Worm (Caenorhabditis elegans) whole organism, L1 larva: ENCODE measurements around the gene srg-65.

Experiments used
- C04F5.9 ChIP-seq: sonication (generic microtip); optimal IDR thresholded peaks from 2 replicates; lab custom pipeline; 2016; ENCODE audit warnings: missing genetic modification characterization, missing compliant biosample characterization
- C16A3.4 ChIP-seq: fragments of 150-350 bp; optimal IDR thresholded peaks from 2 replicates; lab custom pipeline; 2014; ENCODE audit warnings: missing biosample characterization, missing genetic modification characterization
- alr-1 ChIP-seq: fragments of 200-800 bp; sonication (Bioruptor generic); optimal IDR thresholded peaks from 2 replicates; lab custom pipeline; 2018; ENCODE audit warnings: borderline replicate concordance, mild to moderate bottlenecking, missing genetic modification characterization, missing compliant biosample characterization
- ama-1 ChIP-seq: fragments of 150-350 bp; optimal IDR thresholded peaks from 2 replicates; lab custom pipeline; 2014
- ceh-63 ChIP-seq: fragments of 200-800 bp; sonication (Bioruptor generic); optimal IDR thresholded peaks from 2 replicates; lab custom pipeline; 2018; ENCODE audit warnings: mild to moderate bottlenecking, missing genetic modification characterization, missing compliant biosample characterization
- ceh-88 ChIP-seq: fragments of 200-800 bp; sonication (Bioruptor generic); IDR thresholded peaks from 2 replicates; pipeline ENCODE4 v1.3.6; 2022; ENCODE audit warnings: missing genetic modification characterization, missing compliant biosample characterization
- ceh-90 ChIP-seq: sonication (generic microtip); optimal IDR thresholded peaks from 2 replicates; lab custom pipeline; 2016; ENCODE audit warnings: missing genetic modification characterization, missing compliant biosample characterization
- ces-1 ChIP-seq: fragments of 150-350 bp; optimal IDR thresholded peaks from 2 replicates; lab custom pipeline; 2014; ENCODE audit warnings: missing biosample characterization, missing genetic modification reagents, missing genetic modification characterization
- dsc-1 ChIP-seq: sonication (generic microtip); optimal IDR thresholded peaks from 2 replicates; lab custom pipeline; 2016; ENCODE audit warnings: mild to moderate bottlenecking, missing genetic modification characterization, missing compliant biosample characterization
- egl-13 ChIP-seq: sonication (generic microtip); optimal IDR thresholded peaks from 2 replicates; lab custom pipeline; 2016; ENCODE audit warnings: missing genotype, missing genetic modification reagents, missing genetic modification characterization, missing compliant biosample characterization
- elt-3 ChIP-seq, 6 experiments: fragments of 150-350 bp in 1 of 6; sonication (generic microtip); optimal IDR thresholded peaks; 2 replicates each; lab custom pipeline; 2017 to 2018; ENCODE audit warnings: missing biosample characterization in 6 of 6, missing genetic modification characterization in 6 of 6, inconsistent platforms in 1 of 6
- ets-5 ChIP-seq: fragments of 200-800 bp; sonication (Bioruptor generic); IDR thresholded peaks from 2 replicates; pipeline ENCODE4 v1.3.6; 2022; ENCODE audit warnings: missing genetic modification characterization, missing compliant biosample characterization
- fkh-10 ChIP-seq: sonication (generic microtip); optimal IDR thresholded peaks from 2 replicates; lab custom pipeline; 2017; ENCODE audit warnings: missing biosample characterization, missing genetic modification reagents, missing genetic modification characterization
- fkh-4 ChIP-seq: sonication (generic microtip); optimal IDR thresholded peaks from 2 replicates; lab custom pipeline; 2016; ENCODE audit warnings: missing compliant biosample characterization, missing genetic modification characterization, borderline replicate concordance
- fkh-8 ChIP-seq: sonication (generic microtip); optimal IDR thresholded peaks from 2 replicates; lab custom pipeline; 2016; ENCODE audit warnings: mild to moderate bottlenecking, missing genetic modification characterization, missing compliant biosample characterization
- hlh-17 ChIP-seq: fragments of 200-800 bp; sonication (Bioruptor generic); optimal IDR thresholded peaks from 2 replicates; lab custom pipeline; 2018; ENCODE audit warnings: missing genetic modification characterization, mild to moderate bottlenecking, missing compliant biosample characterization, moderate library complexity, borderline replicate concordance
- hlh-4 ChIP-seq: sonication (generic microtip); optimal IDR thresholded peaks from 2 replicates; lab custom pipeline; 2016; ENCODE audit warnings: mild to moderate bottlenecking, missing genetic modification characterization, missing compliant biosample characterization
- isw-1 ChIP-seq: fragments of 200-800 bp; sonication (Bioruptor generic); IDR thresholded peaks from 2 replicates; pipeline ENCODE4 v1.3.6; 2022; ENCODE audit warnings: missing genetic modification characterization, missing compliant biosample characterization
- jun-1 ChIP-seq: fragments of 150-350 bp; optimal IDR thresholded peaks from 2 replicates; lab custom pipeline; 2014; ENCODE audit warnings: missing biosample characterization, missing genetic modification reagents, missing genetic modification characterization
- lin-13 ChIP-seq: fragments of 150-350 bp; optimal IDR thresholded peaks from 2 replicates; lab custom pipeline; 2014; ENCODE audit warnings: missing biosample characterization, missing genetic modification reagents, missing genetic modification characterization
- lin-14 ChIP-seq: fragments of 200-800 bp; sonication (Bioruptor generic); optimal IDR thresholded peaks from 2 replicates; lab custom pipeline; 2018; ENCODE audit warnings: mild to moderate bottlenecking, missing genetic modification characterization, moderate library complexity, missing compliant biosample characterization
- mab-9 ChIP-seq: fragments of 200-800 bp; sonication (Bioruptor generic); IDR thresholded peaks from 2 replicates; pipeline ENCODE4 v1.3.6; 2022; ENCODE audit warnings: missing genetic modification reagents, missing genetic modification characterization, missing compliant biosample characterization
- mef-2 ChIP-seq: fragments of 150-350 bp; optimal IDR thresholded peaks from 2 replicates; lab custom pipeline; 2014; ENCODE audit warnings: missing biosample characterization, missing genetic modification characterization
- nhr-12 ChIP-seq: sonication (generic microtip); optimal IDR thresholded peaks from 2 replicates; lab custom pipeline; 2017; ENCODE audit warnings: missing biosample characterization, missing genetic modification characterization
- nhr-19 ChIP-seq: fragments of 200-800 bp; sonication (Bioruptor generic); conservative IDR thresholded peaks from 2 replicates; pipeline ENCODE4 v1.3.6; 2022; ENCODE audit warnings: missing genetic modification characterization, missing compliant biosample characterization
- nhr-47 ChIP-seq: sonication (generic microtip); optimal IDR thresholded peaks from 2 replicates; lab custom pipeline; 2016; ENCODE audit warnings: mild to moderate bottlenecking, missing genetic modification characterization, moderate library complexity, missing compliant biosample characterization
- nhr-76 ChIP-seq: sonication (generic microtip); optimal IDR thresholded peaks from 2 replicates; lab custom pipeline; 2017; ENCODE audit warnings: missing biosample characterization, missing genetic modification characterization
- nhr-77 ChIP-seq: fragments of 150-350 bp; optimal IDR thresholded peaks from 2 replicates; lab custom pipeline; 2014; ENCODE audit warnings: missing biosample characterization, missing genetic modification characterization
- nhr-84 ChIP-seq: sonication (generic microtip); optimal IDR thresholded peaks from 2 replicates; lab custom pipeline; 2017; ENCODE audit warnings: missing biosample characterization, missing genetic modification characterization
- pqm-1 ChIP-seq: sonication (generic microtip); optimal IDR thresholded peaks from 3 replicates; lab custom pipeline; 2017; ENCODE audit warnings: missing biosample characterization, missing genetic modification characterization
- rnt-1 ChIP-seq: sonication (generic microtip); optimal IDR thresholded peaks from 2 replicates; lab custom pipeline; 2016; ENCODE audit warnings: mild to moderate bottlenecking, missing genetic modification characterization, moderate library complexity, missing compliant biosample characterization
- skn-1 ChIP-seq: fragments of 150-350 bp; optimal IDR thresholded peaks from 2 replicates; lab custom pipeline; 2014; ENCODE audit warnings: missing biosample characterization, missing genetic modification characterization
- snu-23 ChIP-seq: sonication (generic microtip); optimal IDR thresholded peaks from 2 replicates; lab custom pipeline; 2016; ENCODE audit warnings: missing genetic modification characterization, missing compliant biosample characterization
- unc-30 ChIP-seq: sonication (generic microtip); optimal IDR thresholded peaks from 2 replicates; lab custom pipeline; 2017; ENCODE audit warnings: missing biosample characterization, missing genetic modification characterization
- vab-15 ChIP-seq: sonication (generic microtip); optimal IDR thresholded peaks from 2 replicates; lab custom pipeline; 2017; ENCODE audit warnings: missing genotype, mild to moderate bottlenecking, missing genetic modification characterization, missing compliant biosample characterization
- zip-4 ChIP-seq: fragments of 200-800 bp; sonication (Bioruptor generic); optimal IDR thresholded peaks from 2 replicates; lab custom pipeline; 2018; ENCODE audit warnings: mild to moderate bottlenecking, missing genetic modification characterization, moderate library complexity, missing compliant biosample characterization
- ztf-4 ChIP-seq: fragments of 150-350 bp; optimal IDR thresholded peaks from 2 replicates; lab custom pipeline; 2014; ENCODE audit warnings: missing biosample characterization, missing genetic modification characterization

The srg-65 gene

DNA sequence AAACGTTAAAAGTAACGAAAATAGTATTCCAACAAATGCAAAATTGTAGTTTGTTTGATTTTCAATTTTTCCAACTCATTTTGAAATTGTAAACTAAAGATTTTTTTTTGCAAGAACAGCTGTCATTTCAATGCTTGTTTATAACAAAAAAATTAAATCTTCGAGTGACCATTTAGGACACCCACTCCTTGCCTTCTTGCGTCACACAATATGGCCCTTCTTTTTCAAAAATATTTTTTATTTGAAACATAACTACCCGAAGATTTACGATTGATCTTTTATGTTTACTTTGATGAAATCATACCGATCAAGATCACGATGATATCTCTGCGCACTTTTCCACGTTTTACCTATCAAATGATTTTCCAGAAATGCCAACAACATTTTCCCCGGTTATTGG, 25.0 kb downstream of the srg-65 start, which contains the start of gene ZC317.2:
TSS of gene ZC317.2 (plus strand) at position 301 of the 400 bp plus-strand sequence.
- no peak for TF ChIP-seq lin-13 (GFP tag; lab: Kevin White, UChicago)
- no peak for TF ChIP-seq ceh-90 (tag; lab: Kevin White, UChicago)
- TF ChIP-seq mab-9 (GFP tag; lab: Robert Waterston, UW): no peak
- no peak for TF ChIP-seq nhr-47
- TF ChIP-seq nhr-19 (GFP tag; lab: Robert Waterston, UW): no peak
- no peak for TF ChIP-seq jun-1 (tag; lab: Kevin White, UChicago)
- no peak for TF ChIP-seq hlh-4
- no peak for TF ChIP-seq ces-1 (GFP tag; lab: Kevin White, UChicago)
- TF ChIP-seq nhr-84 (tag; lab: Kevin White, UChicago): no peak

ce11 chrV:5454955-5455354, 29.8 kb downstream of the srg-65 start:
- TF ChIP-seq ceh-90 (tag; lab: Kevin White, UChicago) (no peak), fkh-10 (peak; percentile 72), ets-5 (GFP tag; lab: Robert Waterston, UW) (no peak), ama-1 (lab: Kevin White, UChicago) (no peak), elt-3 (tag; optimal IDR thresholded peaks at IDR 0.05; lab: Kevin White, UChicago) (no peak), egl-13 (tag; lab: Kevin White, UChicago) (no peak), C04F5.9 (no peak), pqm-1 (no peak), lin-14 (GFP tag; lab: Kevin White, UChicago) (peak; percentile 16), rnt-1 (tag; lab: Kevin White, UChicago) (no peak), C16A3.4 (no peak)

DNA sequence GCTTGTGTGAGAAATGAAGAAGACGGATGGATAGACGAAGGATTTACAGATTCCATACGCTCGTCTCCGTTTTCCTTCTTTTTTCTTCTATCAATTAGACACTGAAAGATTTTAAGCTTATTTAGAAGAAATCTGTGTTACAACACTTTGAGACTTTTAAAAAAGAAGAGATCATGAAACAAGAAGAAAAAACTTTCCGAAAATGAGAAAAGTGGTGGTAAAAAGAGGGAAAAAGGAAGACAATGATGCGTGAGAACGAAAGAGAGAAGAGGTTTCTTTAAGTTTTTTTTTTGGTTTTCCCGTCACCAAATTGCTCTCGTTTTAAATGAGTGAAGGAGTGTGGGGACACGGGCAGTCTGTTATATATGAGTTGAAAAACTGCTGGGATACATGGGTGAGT, 31.2 kb downstream of the srg-65 start, which contains the start of gene glc-3:
TSS of gene glc-3 (minus strand) at position 101 of the 400 bp plus-strand sequence.
- TF ChIP-seq isw-1 (GFP tag; lab: Robert Waterston, UW): no peak
- no peak for TF ChIP-seq ceh-88 (GFP tag; lab: Robert Waterston, UW)
- TF ChIP-seq vab-15 (tag; lab: Kevin White, UChicago): no peak
- no peak for TF ChIP-seq alr-1 (tag; lab: Kevin White, UChicago)
- no peak for TF ChIP-seq snu-23 (GFP tag; lab: Kevin White, UChicago)
- TF ChIP-seq nhr-12 (tag; lab: Kevin White, UChicago): no peak
- no peak for TF ChIP-seq mef-2 (tag; lab: Kevin White, UChicago)
- no peak for TF ChIP-seq zip-4
- TF ChIP-seq unc-30 (tag; lab: Kevin White, UChicago): no peak
- no peak for TF ChIP-seq C04F5.9
- TF ChIP-seq fkh-8 (tag; lab: Kevin White, UChicago): no peak
- no peak for TF ChIP-seq hlh-17 (GFP tag; lab: Kevin White, UChicago)
- TF ChIP-seq nhr-77 (tag; lab: Kevin White, UChicago): no peak
- no peak for TF ChIP-seq ets-5 (GFP tag; lab: Robert Waterston, UW)
- no peak for TF ChIP-seq ceh-90 (tag; lab: Kevin White, UChicago)
- TF ChIP-seq nhr-76 (tag; lab: Kevin White, UChicago): no peak
- TF ChIP-seq, all 84 proteins: peak for 0

DNA sequence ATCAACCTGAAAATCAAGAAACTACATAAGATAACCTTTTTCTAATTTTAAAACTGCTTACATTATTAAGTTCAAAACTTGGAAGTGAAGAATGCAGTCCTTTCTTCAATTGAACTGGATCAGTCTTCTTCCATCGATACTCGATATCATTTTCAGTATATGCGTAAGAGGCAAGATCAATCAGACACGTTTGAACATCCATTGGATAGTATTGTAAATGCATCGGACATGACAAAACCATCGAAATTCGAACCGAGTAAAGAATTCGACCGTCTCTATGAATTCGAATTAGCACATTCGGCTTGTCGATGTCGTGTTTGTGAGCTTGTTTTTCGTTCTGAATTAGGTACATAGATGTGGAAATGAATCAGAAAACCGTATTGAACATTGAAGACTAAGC, 34.0 kb downstream of the srg-65 start:
- TF ChIP-seq lin-14 (GFP tag; lab: Kevin White, UChicago) (no peak), skn-1 (no peak), ztf-4 (tag; lab: Kevin White, UChicago) (no peak)

- TF ChIP-seq ceh-63 (GFP tag; lab: Kevin White, UChicago) (no peak), skn-1 (no peak), dsc-1 (tag; lab: Kevin White, UChicago) (peak; percentile 89), hlh-17 (GFP tag; lab: Kevin White, UChicago) (no peak), fkh-4 (peak; percentile 63)
Observed at ce11 chrV:5447057-5447456, 37.7 kb downstream of the srg-65 start.
